Fruit fly (Drosophila melanogaster): ENCODE results near the gene RpL35.

dm6 chrX:5637543-5637942 lies 34.7 kb upstream of the RpL35 start:
- TF ChIP-seq CG8478 (optimal IDR thresholded peaks at IDR 0.05), result no peak
- no peak for TF ChIP-seq Dll (optimal IDR thresholded peaks at IDR 0.05)
- no peak for TF ChIP-seq pan (optimal IDR thresholded peaks at IDR 0.05)
